Worm (Caenorhabditis elegans): Measurements from ENCODE around the gene Y54G9A.7.

Y54G9A.7 gene

ce11 chrII:13681063-13681462 lies 44.5 kb downstream of the Y54G9A.7 start (continued):
- TF ChIP-seq F10B5.3 (tag; optimal IDR thresholded peaks at IDR 0.05) (no peak), daf-12 (tag; optimal IDR thresholded peaks at IDR 0.05) (no peak), ceh-82 (tag; optimal IDR thresholded peaks at IDR 0.05) (no peak), D1046.2 (GFP tag; IDR thresholded peaks at IDR 0.05) (no peak), T26A8.4 (GFP tag; IDR thresholded peaks at IDR 0.05) (no peak), nhr-48 (tag; optimal IDR thresholded peaks at IDR 0.05) (peak; percentile 49), F49E8.2 (tag; optimal IDR thresholded peaks at IDR 0.05; ENCODE audit: borderline replicate concordance) (no peak), cey-2 (tag; optimal IDR thresholded peaks at IDR 0.05; ENCODE audit: borderline replicate concordance, insufficient read depth) (peak; percentile 63), mes-2 (tag; optimal IDR thresholded peaks at IDR 0.05; ENCODE audit: poor library complexity, severe bottlenecking) (no peak), dmd-6 (GFP tag; IDR thresholded peaks at IDR 0.05) (peak; percentile 49; the same call in 1 of the 2 replicates), fos-1 (tag; optimal IDR thresholded peaks at IDR 0.05) (no peak), nhr-25 (tag; optimal IDR thresholded peaks at IDR 0.05; ENCODE audit: borderline replicate concordance, insufficient read depth) (peak; percentile 24), dmd-9 (GFP tag; IDR thresholded peaks at IDR 0.05) (no peak), tra-1 (GFP tag; IDR thresholded peaks at IDR 0.05) (0 out of 2 replicates have a peak, but pooled peaks have one; percentile 36), unc-62 (GFP tag; optimal IDR thresholded peaks at IDR 0.05 in 1 of 2) (peak in 1 of 2 experiments; percentile 91), unc-62 (tag; optimal IDR thresholded peaks at IDR 0.05) (no peak), ZK337.2 (GFP tag; IDR thresholded peaks at IDR 0.05) (no peak), F44E2.7 (GFP tag; IDR thresholded peaks at IDR 0.05) (no peak), dve-1 (tag; optimal IDR thresholded peaks at IDR 0.05; ENCODE audit: insufficient read depth) (peak; percentile 37), lin-1 (GFP tag; IDR thresholded peaks at IDR 0.05) (no peak), Y48G9A.11 (GFP tag; IDR thresholded peaks at IDR 0.05) (no peak), daf-19 (GFP tag; conservative IDR thresholded peaks at IDR 0.05) (no peak), nhr-6 (tag; optimal IDR thresholded peaks at IDR 0.05) (no peak), nhr-111 (GFP tag; optimal IDR thresholded peaks at IDR 0.05) (no peak), snpc-1.2 (GFP tag; IDR thresholded peaks at IDR 0.05) (no peak), duxl-1 (tag; optimal IDR thresholded peaks at IDR 0.05; ENCODE audit: poor library complexity) (no peak), Y5F2A.4 (GFP tag; optimal IDR thresholded peaks at IDR 0.05) (no peak), spr-1 (tag; optimal IDR thresholded peaks at IDR 0.05) (no peak), nhr-11 (tag; optimal IDR thresholded peaks at IDR 0.05) (no peak), dmd-8 (GFP tag; IDR thresholded peaks at IDR 0.05) (no peak), mxl-2 (GFP tag; conservative IDR thresholded peaks at IDR 0.05) (peak; percentile 41; the same call in 1 of the 2 replicates), mdl-1 (tag; optimal IDR thresholded peaks at IDR 0.05) (peak in 1 of 2 experiments; percentile 87), rbr-2 (tag; optimal IDR thresholded peaks at IDR 0.05) (no peak), ceh-44 (GFP tag; IDR thresholded peaks at IDR 0.05) (no peak), fkh-10 (GFP tag; optimal IDR thresholded peaks at IDR 0.05) (no peak), pha-4 (GFP tag; IDR thresholded peaks at IDR 0.05) (no peak), pha-4 (tag; optimal IDR thresholded peaks at IDR 0.05) (no peak), zag-1 (tag; optimal IDR thresholded peaks at IDR 0.05) (no peak), nhr-102 (tag; optimal IDR thresholded peaks at IDR 0.05) (no peak), hlh-30 (tag; optimal IDR thresholded peaks at IDR 0.05; ENCODE audit: insufficient read depth) (peak; percentile 85), ceh-20 (GFP tag; IDR thresholded peaks at IDR 0.05) (0 out of 2 replicates have a peak, but pooled peaks have one; percentile 18), mdt-29 (GFP tag; IDR thresholded peaks at IDR 0.05) (no peak), spr-3 (GFP tag; optimal IDR thresholded peaks at IDR 0.05) (no peak), nhr-76 (tag; optimal IDR thresholded peaks at IDR 0.05) (no peak), dpl-1 (GFP tag; optimal IDR thresholded peaks at IDR 0.05) (no peak), mxl-3 (GFP tag; optimal IDR thresholded peaks at IDR 0.05) (peak; percentile 91), aly-2 (tag; optimal IDR thresholded peaks at IDR 0.05) (no peak), T20F7.1 (GFP tag; optimal IDR thresholded peaks at IDR 0.05) (no peak), madf-5 (GFP tag; IDR thresholded peaks at IDR 0.05) (no peak), lin-38 (GFP tag; IDR thresholded peaks at IDR 0.05) (no peak), ceh-28 (tag; optimal IDR thresholded peaks at IDR 0.05) (no peak)
